Worm (Caenorhabditis elegans) whole organism, young adult: Measurements from ENCODE around the gene clec-163.

Source experiments
- B0336.3 ChIP-seq: fragments of 200-800 bp; sonication (Bioruptor generic); IDR thresholded peaks from 2 replicates; pipeline ENCODE4 v1.3.6; 2022; ENCODE audit warnings: missing genetic modification characterization, missing compliant biosample characterization
- C17E4.6 ChIP-seq: fragments of 200-800 bp; sonication (Bioruptor generic); IDR thresholded peaks from 2 replicates; pipeline ENCODE4 v1.3.6; 2022; ENCODE audit warnings: missing genetic modification reagents, missing genetic modification characterization, missing compliant biosample characterization
- F22D6.2 ChIP-seq: sonication (generic microtip); optimal IDR thresholded peaks from 2 replicates; lab custom pipeline; 2016; ENCODE audit warnings: mild to moderate bottlenecking, missing genetic modification characterization, missing compliant biosample characterization
- F49E8.2 ChIP-seq: sonication (generic microtip); optimal IDR thresholded peaks from 3 replicates; lab custom pipeline; 2017; ENCODE audit warnings: missing genetic modification characterization, mild to moderate bottlenecking, missing compliant biosample characterization, antibody characterized with exemption, moderate library complexity; ENCODE audit not compliant: insufficient read depth
- F52B5.7 ChIP-seq: sonication (generic microtip); optimal IDR thresholded peaks from 2 replicates; lab custom pipeline; 2016; ENCODE audit warnings: mild to moderate bottlenecking, missing genetic modification characterization, missing compliant biosample characterization
- F57A8.1 ChIP-seq: fragments of 200-800 bp; sonication (Bioruptor generic); optimal IDR thresholded peaks from 2 replicates; lab custom pipeline; 2018; ENCODE audit warnings: mild to moderate bottlenecking, missing genetic modification characterization, moderate library complexity, missing compliant biosample characterization
- Y56A3A.18 ChIP-seq: fragments of 200-800 bp; sonication (Bioruptor generic); IDR thresholded peaks from 2 replicates; pipeline ENCODE4 v1.3.6; 2022; ENCODE audit warnings: missing genetic modification reagents, missing genetic modification characterization, missing compliant biosample characterization
- Y67H2A.10 ChIP-seq: fragments of 200-800 bp; sonication (Bioruptor generic); conservative IDR thresholded peaks from 2 replicates; pipeline ENCODE4 v1.3.6; 2022; ENCODE audit warnings: missing genetic modification reagents, missing genetic modification characterization, missing compliant biosample characterization
- akir-1 ChIP-seq: fragments of 200-800 bp; sonication (Bioruptor generic); optimal IDR thresholded peaks from 2 replicates; lab custom pipeline; 2018; ENCODE audit warnings: mild to moderate bottlenecking, missing genetic modification characterization, moderate library complexity, missing compliant biosample characterization
- attf-3 ChIP-seq: fragments of 200-800 bp; sonication (Bioruptor generic); conservative IDR thresholded peaks from 2 replicates; pipeline ENCODE4 v1.3.6; 2022; ENCODE audit warnings: missing genetic modification reagents, missing genetic modification characterization, missing compliant biosample characterization
- attf-6 ChIP-seq: fragments of 200-800 bp; sonication (Bioruptor generic); IDR thresholded peaks from 2 replicates; pipeline ENCODE4 v1.3.6; 2022; ENCODE audit warnings: missing genetic modification reagents, missing genetic modification characterization, missing compliant biosample characterization
- bed-2 ChIP-seq: fragments of 200-800 bp; sonication (Bioruptor generic); IDR thresholded peaks from 2 replicates; pipeline ENCODE4 v1.3.6; 2022; ENCODE audit warnings: missing genetic modification reagents, missing genetic modification characterization, missing compliant biosample characterization
- ccch-3 ChIP-seq: fragments of 200-800 bp; sonication (Bioruptor generic); optimal IDR thresholded peaks from 2 replicates; lab custom pipeline; 2018; ENCODE audit warnings: mild to moderate bottlenecking, missing genetic modification characterization, missing compliant biosample characterization
- ceh-100 ChIP-seq: fragments of 200-800 bp; sonication (Bioruptor generic); IDR thresholded peaks from 2 replicates; pipeline ENCODE4 v1.3.6; 2022; ENCODE audit warnings: missing genetic modification reagents, missing genetic modification characterization, missing compliant biosample characterization
- ceh-58 ChIP-seq: fragments of 200-800 bp; sonication (Bioruptor generic); IDR thresholded peaks from 2 replicates; pipeline ENCODE4 v1.3.6; 2022; ENCODE audit warnings: missing genetic modification characterization, missing compliant biosample characterization
- ceh-79 ChIP-seq: sonication (generic microtip); optimal IDR thresholded peaks from 2 replicates; lab custom pipeline; 2017; ENCODE audit warnings: mild to moderate bottlenecking, missing genetic modification characterization, missing compliant biosample characterization
- ekl-4 ChIP-seq: fragments of 200-800 bp; sonication (Bioruptor generic); IDR thresholded peaks from 2 replicates; pipeline ENCODE4 v1.3.6; 2022; ENCODE audit warnings: missing genetic modification reagents, missing genetic modification characterization, missing compliant biosample characterization
- fkh-3 ChIP-seq: sonication (generic microtip); optimal IDR thresholded peaks from 2 replicates; lab custom pipeline; 2016; ENCODE audit warnings: mild to moderate bottlenecking, missing genetic modification characterization, missing compliant biosample characterization
- him-1 ChIP-seq: sonication (generic microtip); optimal IDR thresholded peaks from 2 replicates; lab custom pipeline; 2016; ENCODE audit warnings: missing genotype, missing genetic modification reagents, missing genetic modification characterization, missing compliant biosample characterization
- hlh-26 ChIP-seq: fragments of 200-800 bp; sonication (Bioruptor generic); conservative IDR thresholded peaks from 2 replicates; pipeline ENCODE4 v1.3.6; 2022; ENCODE audit warnings: missing genetic modification reagents, missing genetic modification characterization, missing compliant biosample characterization
- hmg-20 ChIP-seq: fragments of 200-800 bp; sonication (Bioruptor generic); IDR thresholded peaks from 2 replicates; pipeline ENCODE4 v1.3.6; 2022; ENCODE audit warnings: missing genetic modification reagents, missing genetic modification characterization, missing compliant biosample characterization
- lin-26 ChIP-seq: fragments of 200-800 bp; sonication (Bioruptor generic); IDR thresholded peaks from 2 replicates; pipeline ENCODE4 v1.3.6; 2022; ENCODE audit warnings: missing genetic modification reagents, missing genetic modification characterization, missing compliant biosample characterization
- lin-35 ChIP-seq, 3 experiments: fragments of 150-350 bp in 2 of 3; sonication (generic microtip) in 1 of 3; optimal IDR thresholded peaks; 2 replicates each; lab custom pipeline; 2014 to 2018; ENCODE audit warnings: missing biosample characterization in 3 of 3, missing genetic modification characterization in 3 of 3, missing genetic modification reagents in 3 of 3
- lin-40 ChIP-seq: sonication (generic microtip); optimal IDR thresholded peaks from 2 replicates; lab custom pipeline; 2016; ENCODE audit warnings: missing genetic modification characterization, mild to moderate bottlenecking, missing compliant biosample characterization, missing genotype, missing genetic modification reagents
- lsl-1 ChIP-seq: fragments of 200-800 bp; sonication (Bioruptor generic); optimal IDR thresholded peaks from 2 replicates; lab custom pipeline; 2018; ENCODE audit warnings: mild to moderate bottlenecking, missing genetic modification characterization, moderate library complexity, missing compliant biosample characterization
- madf-6 ChIP-seq: fragments of 200-800 bp; sonication (Bioruptor generic); IDR thresholded peaks from 2 replicates; pipeline ENCODE4 v1.3.6; 2022; ENCODE audit warnings: missing genetic modification reagents, missing genetic modification characterization, missing compliant biosample characterization
- mel-28 ChIP-seq: sonication (generic microtip); optimal IDR thresholded peaks from 2 replicates; lab custom pipeline; 2016; ENCODE audit warnings: borderline replicate concordance, mild to moderate bottlenecking, missing genetic modification characterization, missing compliant biosample characterization
- nfya-1 ChIP-seq: sonication (generic microtip); optimal IDR thresholded peaks from 2 replicates; lab custom pipeline; 2017; ENCODE audit warnings: antibody characterized with exemption, missing compliant biosample characterization, missing genetic modification characterization, borderline replicate concordance; ENCODE audit not compliant: insufficient read depth
- nfya-2 ChIP-seq: fragments of 200-800 bp; sonication (Bioruptor generic); IDR thresholded peaks from 2 replicates; pipeline ENCODE4 v1.3.6; 2022; ENCODE audit warnings: missing genetic modification reagents, missing genetic modification characterization, missing compliant biosample characterization
- nhr-120 ChIP-seq: fragments of 200-800 bp; sonication (Bioruptor generic); IDR thresholded peaks from 2 replicates; pipeline ENCODE4 v1.3.6; 2022; ENCODE audit warnings: missing genetic modification characterization, missing compliant biosample characterization
- nhr-179 ChIP-seq: sonication (generic microtip); optimal IDR thresholded peaks from 2 replicates; lab custom pipeline; 2016; ENCODE audit warnings: mild to moderate bottlenecking, missing genetic modification characterization, missing compliant biosample characterization
- nhr-80 ChIP-seq: sonication (generic microtip); optimal IDR thresholded peaks from 2 replicates; lab custom pipeline; 2016; ENCODE audit warnings: missing genetic modification characterization, missing compliant biosample characterization
- rec-8 ChIP-seq, 2 experiments: sonication (generic microtip); optimal IDR thresholded peaks; 2 replicates each; lab custom pipeline; 2016; ENCODE audit warnings: mild to moderate bottlenecking in 2 of 2, missing genetic modification characterization in 2 of 2, missing genetic modification reagents in 2 of 2, missing genotype in 2 of 2, missing biosample characterization in 1 of 2, missing compliant biosample characterization in 1 of 2, moderate library complexity in 1 of 2
- repo-1 ChIP-seq: sonication (generic microtip); optimal IDR thresholded peaks from 2 replicates; lab custom pipeline; 2017; ENCODE audit warnings: mild to moderate bottlenecking, missing genetic modification characterization, missing compliant biosample characterization
- sdz-38 ChIP-seq: sonication (generic microtip); optimal IDR thresholded peaks from 2 replicates; lab custom pipeline; 2016; ENCODE audit warnings: missing genotype, missing genetic modification characterization, missing compliant biosample characterization
- snpc-1.1 ChIP-seq: sonication (generic microtip); optimal IDR thresholded peaks from 2 replicates; lab custom pipeline; 2017; ENCODE audit warnings: missing genetic modification characterization, mild to moderate bottlenecking, missing compliant biosample characterization, antibody characterized with exemption, moderate library complexity, missing genotype, missing genetic modification reagents; ENCODE audit not compliant: insufficient read depth
- snpc-3.4 ChIP-seq: sonication (generic microtip); optimal IDR thresholded peaks from 2 replicates; lab custom pipeline; 2017; ENCODE audit warnings: missing genetic modification characterization, mild to moderate bottlenecking, missing compliant biosample characterization, antibody characterized with exemption, moderate library complexity, missing genotype, missing genetic modification reagents
- snpc-4 ChIP-seq, 5 experiments: fragments of 150-350 bp in 1 of 5; sonication (generic microtip) in 4 of 5; optimal IDR thresholded peaks; 2 replicates each; lab custom pipeline; 2014 to 2018; ENCODE audit warnings: missing genetic modification characterization in 5 of 5, missing biosample characterization in 3 of 5, antibody characterized with exemption in 2 of 5, mild to moderate bottlenecking in 2 of 5, missing compliant biosample characterization in 2 of 5, missing genotype in 2 of 5, moderate library complexity in 2 of 5, missing genetic modification reagents in 1 of 5
- sptf-2 ChIP-seq: fragments of 200-800 bp; sonication (Bioruptor generic); optimal IDR thresholded peaks from 2 replicates; lab custom pipeline; 2018; ENCODE audit warnings: mild to moderate bottlenecking, missing genetic modification characterization, missing compliant biosample characterization
- tbx-9 ChIP-seq: sonication (generic microtip); optimal IDR thresholded peaks from 2 replicates; lab custom pipeline; 2016; ENCODE audit warnings: borderline replicate concordance, missing genetic modification characterization, inconsistent platforms, missing compliant biosample characterization
- tlf-1 ChIP-seq: fragments of 200-800 bp; sonication (Bioruptor generic); optimal IDR thresholded peaks from 2 replicates; lab custom pipeline; 2018; ENCODE audit warnings: mild to moderate bottlenecking, missing genetic modification characterization, missing compliant biosample characterization
- unc-130 ChIP-seq: sonication (generic microtip); optimal IDR thresholded peaks from 2 replicates; lab custom pipeline; 2016; ENCODE audit warnings: missing genetic modification reagents, missing genetic modification characterization, missing compliant biosample characterization
- ztf-22 ChIP-seq: fragments of 200-800 bp; sonication (Bioruptor generic); optimal IDR thresholded peaks from 2 replicates; lab custom pipeline; 2018; ENCODE audit warnings: mild to moderate bottlenecking, missing genetic modification characterization, moderate library complexity, missing compliant biosample characterization
- ztf-6 ChIP-seq: fragments of 200-800 bp; sonication (Bioruptor generic); IDR thresholded peaks from 2 replicates; pipeline ENCODE4 v1.3.6; 2022; ENCODE audit warnings: missing genetic modification reagents, missing genetic modification characterization, missing compliant biosample characterization

Gene clec-163

DNA sequence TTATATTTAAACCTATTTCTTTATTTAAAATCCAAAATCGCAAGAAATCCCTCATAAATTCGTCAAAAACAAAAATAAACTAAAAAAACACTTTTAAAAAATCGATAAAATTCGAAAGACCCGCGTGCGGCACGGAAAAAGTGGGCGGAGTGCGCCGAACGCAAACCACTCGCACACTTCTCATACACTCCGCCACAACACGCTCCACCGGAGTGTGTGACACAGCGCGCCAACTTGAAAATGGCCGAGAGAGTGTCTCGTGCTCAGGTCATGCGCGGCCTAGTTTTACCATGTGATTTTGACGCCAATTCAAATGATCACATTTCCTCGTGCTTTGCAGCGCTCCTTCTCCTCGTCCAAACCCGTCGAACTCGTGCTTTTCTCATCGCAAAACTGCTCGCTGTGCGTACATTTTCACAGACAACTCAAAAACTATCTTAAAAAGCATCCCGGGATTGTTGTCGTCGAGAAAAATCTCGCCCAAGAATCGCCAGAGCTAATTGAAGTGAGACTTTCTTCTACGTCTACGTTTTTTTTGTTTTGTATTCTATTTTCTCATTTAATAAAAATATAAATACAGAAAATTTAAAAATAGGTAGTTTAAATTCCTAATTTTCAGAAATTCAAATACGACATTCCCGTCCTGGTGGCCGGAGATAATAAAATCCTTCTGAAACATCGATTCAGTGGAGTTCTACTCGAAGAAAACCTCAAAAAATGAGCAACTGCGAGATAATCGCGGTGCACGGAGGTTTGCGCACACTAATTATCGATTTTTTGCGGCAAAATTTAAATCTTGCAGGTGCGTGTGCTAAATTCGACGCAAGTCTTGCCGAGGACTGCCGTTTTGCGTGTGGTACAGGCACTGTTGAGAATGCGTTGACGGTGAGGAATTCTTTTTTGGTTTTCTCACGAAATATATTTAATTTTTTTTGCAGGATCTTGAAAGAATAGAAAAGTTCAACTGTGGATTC lies 34.8 kb upstream of the clec-163 start, which contains the start of gene tasp-1 (continued):
- peak; percentile 98 for TF ChIP-seq F49E8.2 (tag; lab: Kevin White, UChicago)
- peak; percentile 99 for TF ChIP-seq F52B5.7
- TF ChIP-seq ztf-22 (GFP tag; lab: Kevin White, UChicago) = peak; percentile 100
- TF ChIP-seq lin-40 (tag; lab: Kevin White, UChicago) = peak; percentile 99
- peak; percentile 98 for TF ChIP-seq madf-6 (GFP tag; lab: Robert Waterston, UW)
- peak; percentile 90 for TF ChIP-seq snpc-4 (GFP tag; optimal IDR thresholded peaks at IDR 0.05; lab: Kevin White, UChicago)
- peak; percentile 93 to 95 (median 93) for TF ChIP-seq snpc-4 (tag; optimal IDR thresholded peaks at IDR 0.05; lab: Kevin White, UChicago)
- TF ChIP-seq lin-26 (GFP tag; lab: Robert Waterston, UW) = peak; percentile 99
- peak; percentile 98 for TF ChIP-seq unc-130 (GFP tag; lab: Kevin White, UChicago)
- TF ChIP-seq snpc-3.4 (tag; lab: Kevin White, UChicago) = peak; percentile 95
- peak; percentile 100 for TF ChIP-seq tlf-1
- peak; percentile 87 for TF ChIP-seq attf-6 (GFP tag; lab: Robert Waterston, UW)
- no peak for TF ChIP-seq hlh-26 (GFP tag; lab: Robert Waterston, UW)
- peak; percentile 100 for TF ChIP-seq Y67H2A.10 (GFP tag; lab: Robert Waterston, UW)
- peak; percentile 100 for TF ChIP-seq C17E4.6 (GFP tag; lab: Robert Waterston, UW)
- TF ChIP-seq F22D6.2 = peak; percentile 96
- TF ChIP-seq nfya-1 (tag; lab: Kevin White, UChicago) = no peak
- TF ChIP-seq sdz-38 (tag; lab: Kevin White, UChicago) = no peak
- peak; percentile 95 for TF ChIP-seq hmg-20 (GFP tag; lab: Robert Waterston, UW)
- peak; percentile 97 for TF ChIP-seq nhr-120 (GFP tag; lab: Robert Waterston, UW)
- TF ChIP-seq fkh-3 (tag; lab: Kevin White, UChicago) = peak; percentile 67
- peak; percentile 100 for TF ChIP-seq nhr-80 (tag; lab: Kevin White, UChicago)
- TF ChIP-seq ccch-3 (GFP tag; lab: Kevin White, UChicago) = peak; percentile 69
- peak; percentile 99 for TF ChIP-seq bed-2
- peak; percentile 38 for TF ChIP-seq nhr-179 (tag; lab: Kevin White, UChicago)
- peak; percentile 100 for TF ChIP-seq ekl-4 (GFP tag; lab: Robert Waterston, UW)
- TF ChIP-seq ceh-79 (tag; lab: Kevin White, UChicago) = peak; percentile 99
- peak; percentile 89 for TF ChIP-seq tbx-9 (tag; lab: Kevin White, UChicago)
- peak; percentile 96 for TF ChIP-seq lsl-1
- TF ChIP-seq ztf-6 = peak; percentile 99
- peak; percentile 96 to 100 (median 99) for TF ChIP-seq lin-35 (GFP tag; optimal IDR thresholded peaks at IDR 0.05; lab: Kevin White, UChicago)
- TF ChIP-seq rec-8 (tag; optimal IDR thresholded peaks at IDR 0.05; lab: Kevin White, UChicago) = peak; percentile 89 to 97
- TF ChIP-seq ceh-58 (GFP tag; lab: Robert Waterston, UW) = peak; percentile 97
- peak; percentile 98 for TF ChIP-seq ceh-100 (GFP tag; lab: Robert Waterston, UW)
- no peak for TF ChIP-seq F57A8.1 (GFP tag; lab: Kevin White, UChicago)
- peak; percentile 94 for TF ChIP-seq mel-28
- peak; percentile 89 for TF ChIP-seq attf-3 (GFP tag; lab: Robert Waterston, UW)
- peak; percentile 85 for TF ChIP-seq snpc-1.1 (tag; lab: Kevin White, UChicago)
- peak; percentile 99 for TF ChIP-seq repo-1
- peak; percentile 99 for TF ChIP-seq sptf-2
- peak; percentile 100 for TF ChIP-seq B0336.3 (GFP tag; lab: Robert Waterston, UW)
- peak; percentile 90 for TF ChIP-seq him-1 (tag; lab: Kevin White, UChicago)
- TF ChIP-seq Y56A3A.18 (GFP tag; lab: Robert Waterston, UW) = peak; percentile 98
- peak; percentile 96 for TF ChIP-seq nfya-2 (GFP tag; lab: Robert Waterston, UW)
- peak; percentile 96 for TF ChIP-seq akir-1 (GFP tag; lab: Kevin White, UChicago)
